Fruit fly (Drosophila melanogaster) whole organism, embryonic: ENCODE results near the gene CG9986.

Experiments used
- BtbVII ChIP-seq: fragments of 200-800 bp; sonication (Bioruptor generic); optimal IDR thresholded peaks from 3 replicates; lab custom pipeline; 2017; ENCODE audit warnings: missing biosample characterization, mild to moderate bottlenecking, missing genetic modification characterization
- CG30403 ChIP-seq: fragments of 200-800 bp; sonication (Bioruptor generic); optimal IDR thresholded peaks from 3 replicates; lab custom pipeline; 2016; ENCODE audit warnings: missing biosample characterization, missing genetic modification characterization
- CG6765 ChIP-seq: fragments of 200-800 bp; sonication (Bioruptor generic); optimal IDR thresholded peaks from 3 replicates; lab custom pipeline; 2017; ENCODE audit warnings: missing biosample characterization, mild to moderate bottlenecking, missing genetic modification characterization
- MBD-R2 ChIP-seq: fragments of 200-800 bp; sonication (Bioruptor generic); IDR thresholded peaks from 2 replicates; pipeline ENCODE4 v1.3.6; 2022; ENCODE audit warnings: missing biosample characterization, missing genetic modification characterization
- Ptx1 ChIP-seq: fragments of 200-800 bp; sonication (Bioruptor generic); IDR thresholded peaks from 2 replicates; pipeline ENCODE4 v1.3.6; 2022; ENCODE audit warnings: missing biosample characterization, missing genetic modification characterization
- TFAM ChIP-seq: fragments of 200-800 bp; sonication (Bioruptor generic); optimal IDR thresholded peaks from 2 replicates; lab custom pipeline; 2017; ENCODE audit warnings: missing biosample characterization, missing genetic modification characterization, inconsistent platforms
- btn ChIP-seq: fragments of 200-800 bp; sonication (Bioruptor generic); optimal IDR thresholded peaks from 2 replicates; lab custom pipeline; 2016; ENCODE audit warnings: missing biosample characterization, missing genetic modification characterization
- chm ChIP-seq: fragments of 200-800 bp; sonication (Bioruptor generic); IDR thresholded peaks from 2 replicates; pipeline ENCODE4 v1.3.6; 2022; ENCODE audit warnings: missing biosample characterization, missing genetic modification characterization
- danr ChIP-seq: fragments of 200-800 bp; sonication (Bioruptor generic); IDR thresholded peaks from 2 replicates; pipeline ENCODE4 v1.3.6; 2022; ENCODE audit warnings: missing biosample characterization, missing genetic modification characterization
- esg ChIP-seq: fragments of 200-800 bp; sonication (Bioruptor generic); conservative IDR thresholded peaks from 2 replicates; pipeline ENCODE4 v1.3.6; 2022; ENCODE audit warnings: missing biosample characterization, missing genetic modification characterization
- jumu ChIP-seq: fragments of 200-800 bp; sonication (Bioruptor generic); optimal IDR thresholded peaks from 3 replicates; lab custom pipeline; 2016; ENCODE audit warnings: missing biosample characterization, missing genetic modification characterization
- nmo ChIP-seq: fragments of 200-800 bp; sonication (Bioruptor generic); optimal IDR thresholded peaks from 2 replicates; lab custom pipeline; 2018; ENCODE audit warnings: missing biosample characterization, mild to moderate bottlenecking, missing genetic modification characterization, moderate library complexity
- salm ChIP-seq: fragments of 200-800 bp; sonication (Bioruptor generic); optimal IDR thresholded peaks from 2 replicates; lab custom pipeline; 2018; ENCODE audit warnings: missing biosample characterization, mild to moderate bottlenecking, missing genetic modification characterization

- TF ChIP-seq BtbVII (GFP tag; lab: Kevin White, UChicago): peak; percentile 97
- peak; percentile 92 for TF ChIP-seq jumu (GFP tag; lab: Kevin White, UChicago)
- TF ChIP-seq TFAM (GFP tag; lab: Kevin White, UChicago): peak; percentile 77
- peak; percentile 32; the same call in 1 of the 2 replicates for TF ChIP-seq Ptx1
- TF ChIP-seq danr (GFP tag; lab: Robert Waterston, UW): peak; percentile 62; the same call in 1 of the 2 replicates
- peak; percentile 66 for TF ChIP-seq CG30403 (GFP tag; lab: Kevin White, UChicago)
- TF ChIP-seq nmo (GFP tag; lab: Kevin White, UChicago): peak; percentile 25
- no peak for TF ChIP-seq esg (GFP tag; lab: Robert Waterston, UW)
- peak; percentile 91 for TF ChIP-seq btn (GFP tag; lab: Kevin White, UChicago)
- peak; percentile 64 for TF ChIP-seq salm (tag; lab: Kevin White, UChicago)
- TF ChIP-seq CG6765 (GFP tag; lab: Kevin White, UChicago): peak; percentile 97
- TF ChIP-seq MBD-R2 (GFP tag; lab: Robert Waterston, UW): peak; percentile 63; the same call in 1 of the 2 replicates
- TF ChIP-seq chm (GFP tag; lab: Robert Waterston, UW): peak; percentile 73
Observed at dm6 chr3R:28585076-28585821, 20.6 kb upstream of the CG9986 start, which contains the start of gene fkh.
